Worm (Caenorhabditis elegans): ENCODE results near the gene parp-2.

parp-2 gene

ce11 chrII:9566045-9566444, 26.8 kb upstream of the parp-2 start (continued):
- TF ChIP-seq mec-3 (tag; optimal IDR thresholded peaks at IDR 0.05; ENCODE audit: borderline replicate concordance) (peak; percentile 10), C08G9.2 (tag; optimal IDR thresholded peaks at IDR 0.05) (peak; percentile 72), fkh-6 (tag; optimal IDR thresholded peaks at IDR 0.05) (peak; percentile 88), ceh-22 (tag; optimal IDR thresholded peaks at IDR 0.05) (no peak), F13H6.1 (tag; optimal IDR thresholded peaks at IDR 0.05) (peak; percentile 68), unc-3 (GFP tag; conservative IDR thresholded peaks at IDR 0.05) (peak; percentile 80), unc-3 (tag; optimal IDR thresholded peaks at IDR 0.05) (peak; percentile 63), eyg-1 (tag; optimal IDR thresholded peaks at IDR 0.05) (peak; percentile 82), hlh-13 (GFP tag; optimal IDR thresholded peaks at IDR 0.05) (peak; percentile 73), ztf-16 (tag; optimal IDR thresholded peaks at IDR 0.05) (peak; percentile 68), dmd-4 (tag; optimal IDR thresholded peaks at IDR 0.05; ENCODE audit: borderline replicate concordance) (peak; percentile 42), elt-2 (tag; optimal IDR thresholded peaks at IDR 0.05) (peak; percentile 91), hlh-8 (tag; optimal IDR thresholded peaks at IDR 0.05) (peak; percentile 49), nhr-232 (tag; optimal IDR thresholded peaks at IDR 0.05) (peak; percentile 89), pros-1 (tag; optimal IDR thresholded peaks at IDR 0.05) (no peak), hlh-30 (tag; optimal IDR thresholded peaks at IDR 0.05; ENCODE audit: insufficient read depth) (peak; percentile 39), pag-3 (tag; optimal IDR thresholded peaks at IDR 0.05; ENCODE audit: borderline replicate concordance) (peak; percentile 68), ttx-3 (tag; optimal IDR thresholded peaks at IDR 0.05) (peak; percentile 89), ceh-24 (tag; optimal IDR thresholded peaks at IDR 0.05) (peak; percentile 58), nfya-1 (tag; optimal IDR thresholded peaks at IDR 0.05) (peak; percentile 53), sox-4 (tag; optimal IDR thresholded peaks at IDR 0.05) (peak; percentile 89), pha-2 (tag; optimal IDR thresholded peaks at IDR 0.05) (peak; percentile 75), ahr-1 (tag; optimal IDR thresholded peaks at IDR 0.05) (peak; percentile 67), ets-4 (tag; optimal IDR thresholded peaks at IDR 0.05) (no peak), odd-2 (tag; optimal IDR thresholded peaks at IDR 0.05) (no peak), pax-1 (tag; optimal IDR thresholded peaks at IDR 0.05) (no peak), pqm-1 (tag; optimal IDR thresholded peaks at IDR 0.05) (no peak), ceh-9 (tag; optimal IDR thresholded peaks at IDR 0.05) (peak; percentile 74), fax-1 (tag; optimal IDR thresholded peaks at IDR 0.05) (peak; percentile 67), Y22D7AL.16 (tag; optimal IDR thresholded peaks at IDR 0.05) (peak; percentile 81), nhr-11 (tag; optimal IDR thresholded peaks at IDR 0.05) (no peak), sox-2 (GFP tag; IDR thresholded peaks at IDR 0.05) (peak; percentile 76), hlh-15 (tag; optimal IDR thresholded peaks at IDR 0.05) (peak; percentile 77), npax-4 (tag; optimal IDR thresholded peaks at IDR 0.05) (peak; percentile 79), tbx-7 (tag; optimal IDR thresholded peaks at IDR 0.05) (peak; percentile 45), ceh-34 (tag; optimal IDR thresholded peaks at IDR 0.05) (peak; percentile 80), zip-5 (tag; optimal IDR thresholded peaks at IDR 0.05) (peak; percentile 65), tbx-2 (tag; optimal IDR thresholded peaks at IDR 0.05) (peak; percentile 67)

- TF ChIP-seq ceh-31 (tag; optimal IDR thresholded peaks at IDR 0.05), result peak; percentile 7
- TF ChIP-seq ztf-16 (tag; optimal IDR thresholded peaks at IDR 0.05), result no peak
- TF ChIP-seq nfya-1 (tag; optimal IDR thresholded peaks at IDR 0.05), result peak; percentile 20
Measured at ce11 chrII:9573412-9573811, 19.4 kb upstream of the parp-2 start.

- no peak for TF ChIP-seq ama-1 (optimal IDR thresholded peaks at IDR 0.05)
- no peak for TF ChIP-seq ttx-3 (tag; optimal IDR thresholded peaks at IDR 0.05)
- peak; percentile 81 for TF ChIP-seq pros-1 (tag; optimal IDR thresholded peaks at IDR 0.05)
- peak; percentile 60 for TF ChIP-seq ref-2 (tag; optimal IDR thresholded peaks at IDR 0.05)
- peak; percentile 90 for TF ChIP-seq ceh-31 (tag; optimal IDR thresholded peaks at IDR 0.05)
- peak; percentile 81 for TF ChIP-seq sox-2 (GFP tag; IDR thresholded peaks at IDR 0.05)
- TF ChIP-seq nfya-1 (tag; optimal IDR thresholded peaks at IDR 0.05), result peak; percentile 13
- TF ChIP-seq tbx-2 (tag; optimal IDR thresholded peaks at IDR 0.05), result peak; percentile 8
Measured at ce11 chrII:9574406-9574805, 18.4 kb upstream of the parp-2 start.
